Fruit fly (Drosophila melanogaster) whole organism, embryonic: ENCODE results near the gene CG9289.

Experiments used
- ATbp ChIP-seq: fragments of 200-800 bp; sonication (Bioruptor generic); optimal IDR thresholded peaks from 2 replicates; lab custom pipeline; 2017; ENCODE audit warnings: missing biosample characterization, mild to moderate bottlenecking, missing genetic modification characterization, missing genetic modification reagents
- Atf-2 ChIP-seq: fragments of 200-800 bp; sonication (Bioruptor generic); optimal IDR thresholded peaks from 2 replicates; lab custom pipeline; 2016; ENCODE audit warnings: missing biosample characterization, missing genetic modification characterization
- Atf3 ChIP-seq: fragments of 200-800 bp; sonication (Bioruptor generic); optimal IDR thresholded peaks from 3 replicates; lab custom pipeline; 2016; ENCODE audit warnings: missing biosample characterization, missing genetic modification characterization
- Awh ChIP-seq: fragments of 200-800 bp; sonication (Bioruptor generic); IDR thresholded peaks from 2 replicates; pipeline ENCODE4, ENCODE4 v1.3.6; 2022; ENCODE audit warnings: missing biosample characterization, missing genetic modification characterization
- B-H1 ChIP-seq: fragments of 200-800 bp; sonication (Bioruptor generic); IDR thresholded peaks from 3 replicates; pipeline ENCODE4 v1.3.6; 2022; ENCODE audit warnings: missing biosample characterization, missing genetic modification characterization
- B-H2 ChIP-seq: fragments of 200-800 bp; sonication (Bioruptor generic); optimal IDR thresholded peaks from 2 replicates; lab custom pipeline; 2018; ENCODE audit warnings: missing biosample characterization, mild to moderate bottlenecking, missing genetic modification characterization
- Blimp-1 ChIP-seq: fragments of 200-800 bp; sonication (Bioruptor generic); optimal IDR thresholded peaks from 3 replicates; lab custom pipeline; 2018; ENCODE audit warnings: missing biosample characterization, missing genetic modification characterization, mild to moderate bottlenecking, moderate library complexity, missing genetic modification reagents
- BtbVII ChIP-seq: fragments of 200-800 bp; sonication (Bioruptor generic); optimal IDR thresholded peaks from 3 replicates; lab custom pipeline; 2017; ENCODE audit warnings: missing biosample characterization, mild to moderate bottlenecking, missing genetic modification characterization
- CG10209 ChIP-seq: fragments of 200-800 bp; sonication (Bioruptor generic); optimal IDR thresholded peaks from 3 replicates; lab custom pipeline; 2017; ENCODE audit warnings: missing biosample characterization, mild to moderate bottlenecking, missing genetic modification characterization, missing genetic modification reagents
- CG10959 ChIP-seq: fragments of 200-800 bp; sonication (Bioruptor generic); IDR thresholded peaks from 2 replicates; pipeline ENCODE4 v1.3.6; 2022; ENCODE audit warnings: missing biosample characterization, missing genetic modification characterization
- CG11695 ChIP-seq: fragments of 200-800 bp; sonication (Bioruptor generic); IDR thresholded peaks from 3 replicates; pipeline ENCODE4 v1.3.6; 2022; ENCODE audit warnings: missing biosample characterization, missing genetic modification characterization
- CG12769 ChIP-seq: fragments of 200-800 bp; sonication (Bioruptor generic); optimal IDR thresholded peaks from 2 replicates; lab custom pipeline; 2019; ENCODE audit warnings: missing biosample characterization, mild to moderate bottlenecking, missing genetic modification characterization, moderate library complexity
- CG13894 ChIP-seq: fragments of 200-800 bp; sonication (Bioruptor generic); optimal IDR thresholded peaks from 3 replicates; lab custom pipeline; 2018; ENCODE audit warnings: missing biosample characterization, mild to moderate bottlenecking, missing genetic modification characterization, moderate library complexity
- CG14014 ChIP-seq: fragments of 200-800 bp; sonication (Bioruptor generic); IDR thresholded peaks from 2 replicates; pipeline ENCODE4 v1.3.6; 2022; ENCODE audit warnings: missing biosample characterization, missing genetic modification characterization
- CG3847 ChIP-seq: fragments of 200-800 bp; sonication (Bioruptor generic); IDR thresholded peaks from 2 replicates; pipeline ENCODE4 v1.3.6; 2022; ENCODE audit warnings: missing biosample characterization, missing genetic modification characterization
- CG6272 ChIP-seq: fragments of 200-800 bp; sonication (Bioruptor generic); IDR thresholded peaks from 2 replicates; pipeline ENCODE4 v1.3.6; 2022; ENCODE audit warnings: missing biosample characterization, missing genetic modification characterization
- CG6765 ChIP-seq: fragments of 200-800 bp; sonication (Bioruptor generic); optimal IDR thresholded peaks from 3 replicates; lab custom pipeline; 2017; ENCODE audit warnings: missing biosample characterization, mild to moderate bottlenecking, missing genetic modification characterization
- CG7745 ChIP-seq: fragments of 200-800 bp; sonication (Bioruptor generic); optimal IDR thresholded peaks from 2 replicates; lab custom pipeline; 2018; ENCODE audit warnings: missing biosample characterization, mild to moderate bottlenecking, missing genetic modification characterization, moderate library complexity
- CG8290 ChIP-seq, 3 experiments: fragments of 200-800 bp; sonication (Bioruptor generic); optimal IDR thresholded peaks; 2 replicates each; lab custom pipeline; 2016 to 2019; ENCODE audit warnings: missing biosample characterization in 3 of 3, missing genetic modification characterization in 3 of 3, mild to moderate bottlenecking in 2 of 3, moderate library complexity in 1 of 3
- Dll ChIP-seq: fragments of 200-800 bp; sonication (Bioruptor generic); IDR thresholded peaks from 4 replicates; pipeline ENCODE4 v1.3.6; 2022; ENCODE audit warnings: missing biosample characterization, missing genetic modification characterization; ENCODE audit not compliant: partially characterized antibody
- Eip74EF ChIP-seq, 2 experiments: fragments of 200-800 bp in 1 of 2; fragments of >200 bp in 1 of 2; sonication (Bioruptor generic) in 1 of 2; optimal IDR thresholded peaks; 2 replicates each; lab custom pipeline; 2017 to 2019; ENCODE audit warnings: missing biosample characterization in 2 of 2, missing genetic modification characterization in 2 of 2, mild to moderate bottlenecking in 1 of 2, moderate library complexity in 1 of 2
- Jarid2 ChIP-seq: fragments of 200-800 bp; sonication (Bioruptor generic); optimal IDR thresholded peaks from 3 replicates; lab custom pipeline; 2017; ENCODE audit warnings: mild to moderate bottlenecking, missing biosample characterization, missing genetic modification reagents, missing genetic modification characterization
- Kr ChIP-seq: fragments of 200-800 bp; sonication (Bioruptor generic); optimal IDR thresholded peaks from 2 replicates; lab custom pipeline; 2017; ENCODE audit warnings: missing biosample characterization, mild to moderate bottlenecking, missing genetic modification characterization
- Med ChIP-seq: fragments of 200-800 bp; sonication (Bioruptor generic); peaks from one replicate; lab custom pipeline; 2016; ENCODE audit warnings: missing biosample characterization, missing genetic modification characterization, mild to moderate bottlenecking, inconsistent platforms, moderate library complexity
- Myb ChIP-seq: fragments of 200-800 bp; sonication (Bioruptor generic); optimal IDR thresholded peaks from 2 replicates; lab custom pipeline; 2016; ENCODE audit warnings: missing biosample characterization, missing genetic modification characterization
- Pdp1 ChIP-seq, 2 experiments: fragments of 200-800 bp; sonication (Bioruptor generic); optimal IDR thresholded peaks; 3 replicates each; lab custom pipeline; 2016; ENCODE audit warnings: missing biosample characterization in 2 of 2, missing genetic modification characterization in 2 of 2, mild to moderate bottlenecking in 1 of 2, moderate library complexity in 1 of 2
- Sox102F ChIP-seq: fragments of 200-800 bp; sonication (Bioruptor generic); optimal IDR thresholded peaks from 2 replicates; lab custom pipeline; 2018; ENCODE audit warnings: missing biosample characterization, mild to moderate bottlenecking, missing genetic modification characterization, moderate library complexity
- TFAM ChIP-seq: fragments of 200-800 bp; sonication (Bioruptor generic); optimal IDR thresholded peaks from 2 replicates; lab custom pipeline; 2017; ENCODE audit warnings: missing biosample characterization, missing genetic modification characterization, inconsistent platforms
- aop ChIP-seq: fragments of 200-800 bp; sonication (Bioruptor generic); IDR thresholded peaks from 2 replicates; pipeline ENCODE4 v1.3.6; 2022; ENCODE audit warnings: missing biosample characterization, missing genetic modification characterization
- bbx ChIP-seq: fragments of 200-800 bp; sonication (Bioruptor generic); IDR thresholded peaks from 2 replicates; pipeline ENCODE4 v1.3.6; 2022; ENCODE audit warnings: missing biosample characterization, missing genetic modification characterization; ENCODE audit not compliant: partially characterized antibody
- bowl ChIP-seq: fragments of 200-800 bp; sonication (Bioruptor generic); IDR thresholded peaks from 2 replicates; pipeline ENCODE4 v1.3.6; 2022; ENCODE audit warnings: missing biosample characterization, missing genetic modification characterization
- chinmo ChIP-seq: fragments of 200-800 bp; sonication (Bioruptor generic); IDR thresholded peaks from 4 replicates; pipeline ENCODE4 v1.3.6; 2022; ENCODE audit warnings: missing biosample characterization, missing genetic modification characterization; ENCODE audit not compliant: partially characterized antibody
- ci ChIP-seq: fragments of 200-800 bp; sonication (Bioruptor generic); IDR thresholded peaks from 3 replicates; pipeline ENCODE4 v1.3.6; 2022; ENCODE audit warnings: missing biosample characterization, missing genetic modification characterization
- dpn ChIP-seq, 2 experiments: fragments of 200-800 bp; sonication (Bioruptor generic); optimal IDR thresholded peaks; 3 replicates each; lab custom pipeline; 2016; ENCODE audit warnings: missing biosample characterization in 2 of 2, missing genetic modification characterization in 2 of 2
- fd96Cb ChIP-seq: fragments of 200-800 bp; sonication (Bioruptor generic); optimal IDR thresholded peaks from 2 replicates; lab custom pipeline; 2018; ENCODE audit warnings: missing biosample characterization, mild to moderate bottlenecking, missing genetic modification characterization, moderate library complexity
- fru ChIP-seq: fragments of >200 bp; optimal IDR thresholded peaks from 2 replicates; lab custom pipeline; 2017
- grn ChIP-seq: fragments of 200-800 bp; sonication (Bioruptor generic); optimal IDR thresholded peaks from 3 replicates; lab custom pipeline; 2017; ENCODE audit warnings: missing biosample characterization, missing genetic modification characterization
- jumu ChIP-seq: fragments of 200-800 bp; sonication (Bioruptor generic); optimal IDR thresholded peaks from 3 replicates; lab custom pipeline; 2016; ENCODE audit warnings: missing biosample characterization, missing genetic modification characterization
- knrl ChIP-seq: fragments of 200-800 bp; sonication (Bioruptor generic); IDR thresholded peaks from 3 replicates; pipeline ENCODE4 v1.3.6; 2022; ENCODE audit warnings: missing biosample characterization, missing genetic modification characterization; ENCODE audit not compliant: partially characterized antibody
- pzg ChIP-seq: fragments of 200-800 bp; sonication (Bioruptor generic); optimal IDR thresholded peaks from 3 replicates; lab custom pipeline; 2018; ENCODE audit warnings: missing biosample characterization, mild to moderate bottlenecking, missing genetic modification characterization, moderate library complexity
- run ChIP-seq: fragments of 200-800 bp; sonication (Bioruptor generic); optimal IDR thresholded peaks from 3 replicates; lab custom pipeline; 2018; ENCODE audit warnings: missing biosample characterization, mild to moderate bottlenecking, missing genetic modification characterization
- scrt ChIP-seq: fragments of 200-800 bp; sonication (Bioruptor generic); optimal IDR thresholded peaks from 2 replicates; lab custom pipeline; 2018; ENCODE audit warnings: missing biosample characterization, mild to moderate bottlenecking, missing genetic modification characterization, moderate library complexity
- sd ChIP-seq: fragments of 200-800 bp; sonication (Bioruptor generic); optimal IDR thresholded peaks from 3 replicates; lab custom pipeline; 2018; ENCODE audit warnings: missing biosample characterization, mild to moderate bottlenecking, missing genetic modification characterization, moderate library complexity
- sr ChIP-seq: fragments of 200-800 bp; sonication (Bioruptor generic); IDR thresholded peaks from 3 replicates; pipeline ENCODE4 v1.3.6; 2022; ENCODE audit warnings: missing biosample characterization, missing genetic modification characterization
- tgo ChIP-seq: fragments of 200-800 bp; sonication (Bioruptor generic); IDR thresholded peaks from 3 replicates; pipeline ENCODE4 v1.3.6; 2022; ENCODE audit warnings: missing biosample characterization, missing genetic modification characterization
- tna ChIP-seq: fragments of 200-800 bp; sonication (Bioruptor generic); IDR thresholded peaks from 2 replicates; pipeline ENCODE4 v1.3.6; 2022; ENCODE audit warnings: missing biosample characterization, missing genetic modification characterization; ENCODE audit not compliant: partially characterized antibody
- twi ChIP-seq: fragments of 200-800 bp; optimal IDR thresholded peaks from 2 replicates; lab custom pipeline; 2019; ENCODE audit warnings: missing biosample characterization, mild to moderate bottlenecking, missing genetic modification characterization, moderate library complexity

The CG9289 gene

DNA sequence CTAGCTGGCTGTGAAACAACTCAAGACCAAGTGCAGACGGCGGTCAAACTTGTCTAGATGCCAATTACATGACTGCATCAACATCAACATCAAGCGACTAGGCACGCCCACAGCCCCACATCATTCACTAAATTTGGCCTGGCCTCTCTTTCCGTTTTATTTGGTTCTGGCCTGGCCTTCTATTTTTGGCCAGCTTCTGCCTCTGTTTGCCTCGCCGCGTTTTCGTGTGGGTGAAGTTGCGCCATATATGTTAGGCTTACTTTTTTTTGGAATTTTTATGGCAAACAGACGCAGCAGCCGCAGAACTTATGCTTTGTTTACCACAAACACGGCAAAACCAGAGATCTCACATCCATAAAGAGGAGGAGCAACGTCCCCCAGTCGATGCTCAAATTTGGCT lies 31.3 kb upstream of the CG9289 start:
- TF ChIP-seq bbx (GFP tag; lab: Robert Waterston, UW) (no peak), CG12769 (tag; lab: Kevin White, UChicago) (peak; percentile 43), Med (GFP tag; lab: Kevin White, UChicago) (peak; percentile 59), sd (tag; lab: Kevin White, UChicago) (peak; percentile 92), aop (0 out of 2 replicates have a peak, but pooled peaks have one; percentile 15), grn (GFP tag; lab: Kevin White, UChicago) (no peak), B-H2 (GFP tag; lab: Kevin White, UChicago) (no peak), twi (tag; lab: Kevin White, UChicago) (peak; percentile 30), run (tag; lab: Kevin White, UChicago) (peak; percentile 44), sr (GFP tag; lab: Robert Waterston, UW) (peak; percentile 95), chinmo (GFP tag; lab: Robert Waterston, UW) (0 out of 4 replicates have a peak, but pooled peaks have one; percentile 68), CG6765 (GFP tag; lab: Kevin White, UChicago) (peak; percentile 21), Eip74EF (GFP tag; optimal IDR thresholded peaks at IDR 0.05; lab: Kevin White, UChicago) (peak in 1 of 2 experiments; percentile 6), dpn (GFP tag; optimal IDR thresholded peaks at IDR 0.05; lab: Kevin White, UChicago) (no peak), ci (peak; percentile 48; the same call in 1 of the 3 replicates), Awh (GFP tag; lab: Robert Waterston, UW) (no peak), CG13894 (tag; lab: Kevin White, UChicago) (peak; percentile 37), fru (lab: Kevin White, UChicago) (no peak)

DNA sequence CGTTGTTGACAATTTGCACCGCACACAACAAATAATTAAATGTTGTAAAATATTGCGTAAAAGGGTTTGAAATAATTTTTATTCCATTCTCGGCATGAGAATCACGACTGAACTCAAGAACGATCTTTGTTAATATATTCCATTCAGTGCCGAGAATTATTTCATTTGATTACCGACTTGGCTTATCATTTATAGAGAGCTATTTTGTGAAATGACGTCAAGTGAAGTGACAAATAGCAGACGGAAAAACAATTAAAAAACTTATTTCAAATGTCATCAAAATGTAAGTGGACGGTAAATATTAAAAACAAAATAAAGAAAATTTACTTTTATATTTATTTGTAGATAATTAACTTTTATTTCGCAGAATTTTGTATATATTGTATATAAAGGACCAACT lies 30.3 kb upstream of the CG9289 start:
- TF ChIP-seq BtbVII (GFP tag; lab: Kevin White, UChicago) (no peak), Atf3 (GFP tag; lab: Kevin White, UChicago) (no peak), CG6272 (GFP tag; lab: Robert Waterston, UW) (no peak), jumu (GFP tag; lab: Kevin White, UChicago) (no peak), Pdp1 (GFP tag; optimal IDR thresholded peaks at IDR 0.05; lab: Kevin White, UChicago) (peak in 1 of 2 experiments; percentile 23), knrl (no peak)

DNA sequence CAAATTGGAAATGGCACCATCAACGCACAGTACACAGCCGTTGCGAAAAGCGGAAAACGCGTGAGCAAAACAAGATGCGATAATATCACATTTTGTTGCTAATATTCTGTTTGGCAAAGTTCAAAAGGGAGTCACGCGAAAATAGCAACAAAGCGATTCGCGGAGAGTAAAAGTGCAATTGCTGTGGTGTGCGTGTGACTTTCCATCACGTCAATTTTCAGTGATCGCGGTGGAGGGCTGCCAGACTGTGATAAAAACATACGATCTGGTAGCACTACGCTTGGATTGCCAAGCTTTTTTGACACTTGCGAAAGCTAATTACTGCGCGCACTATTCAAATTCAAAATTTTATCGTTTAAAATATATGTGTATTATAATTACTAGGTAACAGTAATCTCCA lies 25.2 kb upstream of the CG9289 start, which contains the start of gene Hnf4:
TSS of gene Hnf4 (minus strand) at position 199 of the 400 bp plus-strand sequence.
- TF ChIP-seq CG14014 (no peak), B-H1 (GFP tag; lab: Robert Waterston, UW) (no peak), CG10209 (no peak), fru (lab: Kevin White, UChicago) (no peak), ATbp (no peak), CG11695 (GFP tag; lab: Robert Waterston, UW) (no peak), CG10959 (GFP tag; lab: Robert Waterston, UW) (no peak), Myb (GFP tag; lab: Kevin White, UChicago) (peak; percentile 79), CG3847 (GFP tag; lab: Robert Waterston, UW) (peak; percentile 73), Sox102F (GFP tag; lab: Kevin White, UChicago) (no peak), scrt (GFP tag; lab: Kevin White, UChicago) (no peak), Atf-2 (GFP tag; lab: Kevin White, UChicago) (no peak), Kr (GFP tag; lab: Kevin White, UChicago) (no peak), pzg (peak; percentile 61), tgo (no peak), CG8290 (GFP tag; optimal IDR thresholded peaks at IDR 0.05; lab: Kevin White, UChicago) (no peak), CG8290 (tag; optimal IDR thresholded peaks at IDR 0.05; lab: Kevin White, UChicago) (peak in 1 of 2 experiments; percentile 30), fd96Cb (tag; lab: Kevin White, UChicago) (no peak), Blimp-1 (GFP tag; lab: Kevin White, UChicago) (peak; percentile 62), tna (0 out of 2 replicates have a peak, but pooled peaks have one; percentile 42), Dll (no peak), bowl (GFP tag; lab: Robert Waterston, UW) (no peak), Jarid2 (GFP tag; lab: Kevin White, UChicago) (no peak), TFAM (GFP tag; lab: Kevin White, UChicago) (no peak), CG7745 (tag; lab: Kevin White, UChicago) (no peak)
